Worm (Caenorhabditis elegans) whole organism, L1 larva: Measurements from ENCODE around the gene F44F4.15.

Experiments used
- C04F5.9 ChIP-seq: sonication (generic microtip); optimal IDR thresholded peaks from 2 replicates; lab custom pipeline; 2016; ENCODE audit warnings: missing genetic modification characterization, missing compliant biosample characterization
- C16A3.4 ChIP-seq: fragments of 150-350 bp; optimal IDR thresholded peaks from 2 replicates; lab custom pipeline; 2014; ENCODE audit warnings: missing biosample characterization, missing genetic modification characterization
- C34B4.2 ChIP-seq: sonication (generic microtip); optimal IDR thresholded peaks from 2 replicates; lab custom pipeline; 2017; ENCODE audit warnings: mild to moderate bottlenecking, missing genetic modification characterization, missing compliant biosample characterization
- F16B12.6 ChIP-seq: fragments of 150-350 bp; optimal IDR thresholded peaks from 2 replicates; lab custom pipeline; 2014; ENCODE audit warnings: missing biosample characterization, missing genetic modification characterization
- Y116A8C.19 ChIP-seq: sonication (generic microtip); optimal IDR thresholded peaks from 2 replicates; lab custom pipeline; 2016; ENCODE audit warnings: missing compliant biosample characterization, missing genetic modification characterization, borderline replicate concordance
- alr-1 ChIP-seq: fragments of 200-800 bp; sonication (Bioruptor generic); optimal IDR thresholded peaks from 2 replicates; lab custom pipeline; 2018; ENCODE audit warnings: borderline replicate concordance, mild to moderate bottlenecking, missing genetic modification characterization, missing compliant biosample characterization
- ama-1 ChIP-seq: fragments of 150-350 bp; optimal IDR thresholded peaks from 2 replicates; lab custom pipeline; 2014
- blmp-1 ChIP-seq: fragments of 150-350 bp; optimal IDR thresholded peaks from 2 replicates; lab custom pipeline; 2014; ENCODE audit warnings: missing biosample characterization, missing genetic modification characterization
- ceh-82 ChIP-seq, 3 experiments: fragments of 150-350 bp in 1 of 3; sonication (generic microtip) in 2 of 3; optimal IDR thresholded peaks; 2 replicates each; lab custom pipeline; 2014 to 2017; ENCODE audit warnings: missing biosample characterization in 3 of 3, missing genetic modification characterization in 3 of 3
- ceh-90 ChIP-seq: sonication (generic microtip); optimal IDR thresholded peaks from 2 replicates; lab custom pipeline; 2016; ENCODE audit warnings: missing genetic modification characterization, missing compliant biosample characterization
- dpl-1 ChIP-seq, 3 experiments: fragments of 150-350 bp in 2 of 3; sonication (generic microtip) in 1 of 3; optimal IDR thresholded peaks; 2 replicates each; lab custom pipeline; 2014 to 2017; ENCODE audit warnings: missing biosample characterization in 3 of 3, missing genetic modification characterization in 3 of 3, missing genetic modification reagents in 3 of 3
- dsc-1 ChIP-seq: sonication (generic microtip); optimal IDR thresholded peaks from 2 replicates; lab custom pipeline; 2016; ENCODE audit warnings: mild to moderate bottlenecking, missing genetic modification characterization, missing compliant biosample characterization
- efl-1 ChIP-seq, 4 experiments: fragments of 150-350 bp; optimal IDR thresholded peaks in 3 of 4; peaks in 1 of 4; 1 replicate in 1 of 4; 2 replicates in 3 of 4; lab custom pipeline; 2014; ENCODE audit warnings: missing biosample characterization in 2 of 4, missing genetic modification characterization in 2 of 4, missing genetic modification reagents in 2 of 4
- efl-3 ChIP-seq: fragments of 200-800 bp; sonication (Bioruptor generic); optimal IDR thresholded peaks from 2 replicates; lab custom pipeline; 2018; ENCODE audit warnings: mild to moderate bottlenecking, missing genetic modification characterization, missing compliant biosample characterization
- fkh-4 ChIP-seq: sonication (generic microtip); optimal IDR thresholded peaks from 2 replicates; lab custom pipeline; 2016; ENCODE audit warnings: missing compliant biosample characterization, missing genetic modification characterization, borderline replicate concordance
- fos-1 ChIP-seq: fragments of 150-350 bp; optimal IDR thresholded peaks from 2 replicates; lab custom pipeline; 2014; ENCODE audit warnings: missing biosample characterization, missing genetic modification characterization
- jun-1 ChIP-seq: fragments of 150-350 bp; optimal IDR thresholded peaks from 2 replicates; lab custom pipeline; 2014; ENCODE audit warnings: missing biosample characterization, missing genetic modification reagents, missing genetic modification characterization
- lin-14 ChIP-seq: fragments of 200-800 bp; sonication (Bioruptor generic); optimal IDR thresholded peaks from 2 replicates; lab custom pipeline; 2018; ENCODE audit warnings: mild to moderate bottlenecking, missing genetic modification characterization, moderate library complexity, missing compliant biosample characterization
- lin-15B ChIP-seq: fragments of 150-350 bp; sonication (generic microtip); optimal IDR thresholded peaks from 3 replicates; lab custom pipeline; 2014; ENCODE audit warnings: missing biosample characterization, missing genetic modification characterization
- lin-35 ChIP-seq, 2 experiments: fragments of 150-350 bp; optimal IDR thresholded peaks; 2 replicates each; lab custom pipeline; 2014; ENCODE audit warnings: missing biosample characterization in 2 of 2, missing genetic modification characterization in 2 of 2, missing genetic modification reagents in 2 of 2
- nhr-11 ChIP-seq: fragments of 150-350 bp; optimal IDR thresholded peaks from 2 replicates; lab custom pipeline; 2014; ENCODE audit warnings: missing biosample characterization, missing genetic modification characterization
- nhr-19 ChIP-seq: fragments of 200-800 bp; sonication (Bioruptor generic); conservative IDR thresholded peaks from 2 replicates; pipeline ENCODE4 v1.3.6; 2022; ENCODE audit warnings: missing genetic modification characterization, missing compliant biosample characterization
- nhr-20 ChIP-seq: sonication (generic microtip); optimal IDR thresholded peaks from 2 replicates; lab custom pipeline; 2016; ENCODE audit warnings: mild to moderate bottlenecking, missing genetic modification characterization, missing compliant biosample characterization
- nhr-47 ChIP-seq: sonication (generic microtip); optimal IDR thresholded peaks from 2 replicates; lab custom pipeline; 2016; ENCODE audit warnings: mild to moderate bottlenecking, missing genetic modification characterization, moderate library complexity, missing compliant biosample characterization
- nhr-76 ChIP-seq: sonication (generic microtip); optimal IDR thresholded peaks from 2 replicates; lab custom pipeline; 2017; ENCODE audit warnings: missing biosample characterization, missing genetic modification characterization
- nhr-77 ChIP-seq: fragments of 150-350 bp; optimal IDR thresholded peaks from 2 replicates; lab custom pipeline; 2014; ENCODE audit warnings: missing biosample characterization, missing genetic modification characterization
- nhr-85 ChIP-seq: sonication (generic microtip); peaks from one replicate; lab custom pipeline; 2016; ENCODE audit warnings: missing genetic modification characterization, inconsistent platforms, missing compliant biosample characterization
- nhr-90 ChIP-seq: sonication (generic microtip); optimal IDR thresholded peaks from 2 replicates; lab custom pipeline; 2016; ENCODE audit warnings: mild to moderate bottlenecking, missing genetic modification characterization, missing compliant biosample characterization; ENCODE audit not compliant: poor library complexity
- pag-3 ChIP-seq: sonication (generic microtip); optimal IDR thresholded peaks from 2 replicates; lab custom pipeline; 2017; ENCODE audit warnings: missing genetic modification characterization, mild to moderate bottlenecking, missing compliant biosample characterization, antibody characterized with exemption, borderline replicate concordance; ENCODE audit not compliant: insufficient read depth
- pax-3 ChIP-seq: fragments of 200-800 bp; sonication (Bioruptor generic); optimal IDR thresholded peaks from 2 replicates; lab custom pipeline; 2018; ENCODE audit warnings: mild to moderate bottlenecking, missing genetic modification characterization, moderate library complexity, missing compliant biosample characterization
- skn-1 ChIP-seq: fragments of 150-350 bp; optimal IDR thresholded peaks from 2 replicates; lab custom pipeline; 2014; ENCODE audit warnings: missing biosample characterization, missing genetic modification characterization
- snu-23 ChIP-seq: sonication (generic microtip); optimal IDR thresholded peaks from 2 replicates; lab custom pipeline; 2016; ENCODE audit warnings: missing genetic modification characterization, missing compliant biosample characterization
- sptf-1 ChIP-seq: fragments of 150-350 bp; optimal IDR thresholded peaks from 2 replicates; lab custom pipeline; 2014; ENCODE audit warnings: missing biosample characterization, missing genetic modification characterization
- swsn-7 ChIP-seq: sonication (generic microtip); optimal IDR thresholded peaks from 2 replicates; lab custom pipeline; 2016; ENCODE audit warnings: missing genetic modification characterization, missing compliant biosample characterization
- unc-30 ChIP-seq: sonication (generic microtip); optimal IDR thresholded peaks from 2 replicates; lab custom pipeline; 2017; ENCODE audit warnings: missing biosample characterization, missing genetic modification characterization
- unc-62 ChIP-seq: fragments of 150-350 bp; optimal IDR thresholded peaks from 2 replicates; lab custom pipeline; 2014; ENCODE audit warnings: missing biosample characterization, missing genetic modification reagents, missing genetic modification characterization
- xbp-1 ChIP-seq: sonication (generic microtip); optimal IDR thresholded peaks from 2 replicates; lab custom pipeline; 2016; ENCODE audit warnings: missing genetic modification characterization, missing compliant biosample characterization
- zag-1 ChIP-seq: fragments of 150-350 bp; optimal IDR thresholded peaks from 2 replicates; lab custom pipeline; 2014; ENCODE audit warnings: missing biosample characterization, missing genetic modification characterization
- zip-4 ChIP-seq: fragments of 200-800 bp; sonication (Bioruptor generic); optimal IDR thresholded peaks from 2 replicates; lab custom pipeline; 2018; ENCODE audit warnings: mild to moderate bottlenecking, missing genetic modification characterization, moderate library complexity, missing compliant biosample characterization
- ztf-4 ChIP-seq: fragments of 150-350 bp; optimal IDR thresholded peaks from 2 replicates; lab custom pipeline; 2014; ENCODE audit warnings: missing biosample characterization, missing genetic modification characterization

F44F4.15 gene

DNA sequence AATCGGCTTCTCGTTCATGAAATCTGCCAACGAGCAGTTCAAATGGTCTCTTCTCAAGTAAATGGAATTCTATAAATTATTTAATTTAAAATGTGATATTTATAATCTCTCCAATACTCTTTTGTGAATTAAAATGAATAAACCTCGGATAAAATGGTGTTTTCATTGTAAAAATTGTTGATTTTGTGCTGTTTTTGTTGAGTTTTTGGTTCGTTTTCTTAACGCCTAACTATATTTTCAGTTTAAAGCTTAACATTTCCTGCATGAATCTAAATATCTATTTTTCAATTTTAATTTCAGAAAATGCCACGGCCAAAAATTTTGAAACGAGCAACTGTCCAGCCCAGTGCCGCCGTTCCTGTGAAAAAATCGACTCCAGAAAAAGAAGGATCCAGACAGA is 40.8 kb upstream of the F44F4.15 start, which contains the start of gene orc-2:
Gene orc-2, plus strand, starts transcription at position 301 of the 400 bp plus-strand sequence.
- TF ChIP-seq jun-1 (no peak), nhr-85 (no peak), pag-3 (no peak), swsn-7 (tag; lab: Kevin White, UChicago) (no peak), alr-1 (tag; lab: Kevin White, UChicago) (no peak), C16A3.4 (no peak), fos-1 (tag; lab: Kevin White, UChicago) (no peak), unc-30 (no peak), xbp-1 (tag; lab: Kevin White, UChicago) (no peak), C04F5.9 (tag; lab: Kevin White, UChicago) (no peak), F16B12.6 (tag; lab: Kevin White, UChicago) (no peak), efl-3 (GFP tag; lab: Kevin White, UChicago) (no peak), dsc-1 (tag; lab: Kevin White, UChicago) (no peak)

- no peak for TF ChIP-seq nhr-77 (tag; lab: Kevin White, UChicago)
- TF ChIP-seq nhr-76, result no peak
- TF ChIP-seq dsc-1 (tag; lab: Kevin White, UChicago), result peak; percentile 69
- no peak for TF ChIP-seq zip-4 (GFP tag; lab: Kevin White, UChicago)
- TF ChIP-seq unc-62 (GFP tag; lab: Kevin White, UChicago), result no peak
These were observed 33.8 kb upstream of the F44F4.15 start, which contains the start of gene lurp-1 for ce11 chrII:10880625-10881024. TSS of gene lurp-1 (plus strand) at chrII:10880925.

ce11 chrII:10884396-10884795 is 30.1 kb upstream of the F44F4.15 start, which contains the start of gene egg-3:
TSS of gene egg-3 (minus strand) at chrII:10884441.
- no peak for TF ChIP-seq fkh-4
- TF ChIP-seq, all 84 proteins: peak for 0

DNA sequence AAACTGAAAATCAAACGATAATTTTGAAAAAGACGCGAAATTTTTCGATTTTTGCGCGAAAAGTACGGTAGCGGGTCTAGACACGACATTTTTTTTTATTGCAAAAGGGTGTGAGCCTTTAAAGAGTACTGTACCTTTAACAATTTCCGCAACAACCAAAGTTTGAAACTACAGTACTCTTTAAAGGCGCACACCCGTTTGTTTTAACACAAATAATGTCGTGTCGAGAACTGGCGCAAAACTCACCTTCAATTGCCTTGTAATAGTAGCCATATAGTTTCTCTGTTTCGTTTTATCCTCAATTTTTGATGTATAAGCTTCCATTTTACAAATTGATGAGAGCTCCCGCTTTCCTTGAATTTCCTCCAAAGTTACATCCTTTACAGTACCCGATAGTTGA is 29.2 kb upstream of the F44F4.15 start:
- TF ChIP-seq lin-14 (GFP tag; lab: Kevin White, UChicago) (no peak), nhr-19 (no peak), nhr-11 (tag; lab: Kevin White, UChicago) (no peak), swsn-7 (tag; lab: Kevin White, UChicago) (no peak), C16A3.4 (no peak), nhr-90 (tag; lab: Kevin White, UChicago) (no peak), nhr-47 (no peak)
- TF ChIP-seq, all 84 proteins: peak for 0

DNA sequence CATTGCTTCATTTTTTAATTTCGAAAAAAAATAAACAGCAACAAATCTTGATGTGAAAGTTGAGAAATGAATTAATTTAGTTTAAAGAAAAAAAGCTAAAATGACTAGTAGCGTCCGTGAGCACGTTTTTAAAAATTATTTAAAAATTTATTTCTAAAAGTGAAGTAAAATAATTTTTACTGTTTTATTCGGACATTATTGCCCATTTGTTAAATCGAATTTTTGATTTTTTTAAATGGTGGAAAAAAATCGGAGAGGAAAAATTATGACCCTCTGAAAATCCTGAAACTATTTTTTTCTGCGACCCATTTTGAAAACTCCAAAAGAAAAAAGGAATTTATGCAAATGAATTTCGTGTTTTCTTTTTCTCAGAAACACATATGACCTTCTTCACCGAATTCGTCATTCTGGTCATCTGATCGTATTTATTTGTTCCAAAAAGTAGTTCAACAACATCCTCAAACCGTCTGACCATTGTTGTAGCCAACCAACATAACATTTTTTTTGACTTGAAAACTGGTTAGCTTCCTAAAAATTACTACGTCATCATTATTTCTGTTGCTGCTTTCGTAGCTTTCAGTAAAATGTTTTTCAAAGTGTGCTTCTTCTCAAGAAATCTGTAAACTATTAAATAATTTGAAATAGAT is 28.5 kb upstream of the F44F4.15 start, which contains the start of gene F44F4.3:
Gene F44F4.3, minus strand, starts transcription at position 51 of the 647 bp plus-strand sequence.
- TF ChIP-seq alr-1 (tag; lab: Kevin White, UChicago) (no peak), blmp-1 (tag; lab: Kevin White, UChicago) (peak; percentile 12), nhr-85 (peak; percentile 53)

DNA sequence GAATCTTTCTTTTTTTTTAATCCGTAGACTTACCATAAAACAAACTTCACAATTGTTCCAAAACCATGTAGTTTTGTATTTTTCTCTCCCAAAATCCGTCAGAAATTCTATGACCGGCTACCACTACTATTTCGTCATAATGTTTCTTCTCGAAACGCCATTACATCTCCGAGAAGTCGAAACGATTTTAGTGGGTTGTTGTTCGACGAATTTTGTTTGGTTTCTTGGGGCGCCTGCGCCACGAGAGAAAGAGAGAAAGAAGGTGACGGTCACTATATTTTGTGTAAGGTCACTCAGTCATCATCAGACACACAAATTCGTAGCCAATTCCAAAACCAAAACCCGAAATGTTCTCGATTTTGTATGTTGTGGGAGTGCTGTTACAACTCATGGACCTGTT is 27.4 kb upstream of the F44F4.15 start:
- TF ChIP-seq jun-1, result no peak
- no peak for TF ChIP-seq xbp-1 (tag; lab: Kevin White, UChicago)
- TF ChIP-seq Y116A8C.19, result no peak
- TF ChIP-seq lin-15B, result no peak
- TF ChIP-seq zag-1 (tag; lab: Kevin White, UChicago), result no peak
- TF ChIP-seq dpl-1 (GFP tag; optimal IDR thresholded peaks at IDR 0.05; lab: Kevin White, UChicago), result no peak
- TF ChIP-seq nhr-20, result peak; percentile 49
- no peak for TF ChIP-seq nhr-76
- TF ChIP-seq skn-1 (tag; lab: Kevin White, UChicago), result peak; percentile 31
- no peak for TF ChIP-seq efl-1 (optimal IDR thresholded peaks at IDR 0.05; lab: Kevin White, UChicago)
- peak in 1 of 2 experiments; percentile 53 for TF ChIP-seq efl-1 (GFP tag; optimal IDR thresholded peaks at IDR 0.05 in 1 of 2; lab: Kevin White, UChicago)
- TF ChIP-seq nhr-85, result peak; percentile 83
- TF ChIP-seq swsn-7 (tag; lab: Kevin White, UChicago), result no peak
- TF ChIP-seq ama-1 (lab: Kevin White, UChicago), result no peak
- TF ChIP-seq zip-4 (GFP tag; lab: Kevin White, UChicago), result no peak
- TF ChIP-seq lin-35 (GFP tag; optimal IDR thresholded peaks at IDR 0.05; lab: Kevin White, UChicago), result peak in 1 of 2 experiments; percentile 11
- no peak for TF ChIP-seq ztf-4 (tag; lab: Kevin White, UChicago)
- TF ChIP-seq ceh-82 (tag; optimal IDR thresholded peaks at IDR 0.05; lab: Kevin White, UChicago), result peak in 1 of 3 experiments; percentile 5
- TF ChIP-seq pax-3 (tag; lab: Kevin White, UChicago), result no peak
- TF ChIP-seq sptf-1 (tag; lab: Kevin White, UChicago), result no peak
- TF ChIP-seq F16B12.6 (tag; lab: Kevin White, UChicago), result no peak
- peak; percentile 41 for TF ChIP-seq snu-23 (GFP tag; lab: Kevin White, UChicago)
- no peak for TF ChIP-seq C34B4.2 (tag; lab: Kevin White, UChicago)
- TF ChIP-seq ceh-90, result no peak
- TF ChIP-seq lin-14 (GFP tag; lab: Kevin White, UChicago), result peak; percentile 74
- peak; percentile 76 for TF ChIP-seq blmp-1 (tag; lab: Kevin White, UChicago)
